Fruit fly (Drosophila melanogaster) whole organism, embryonic: ENCODE measurements around the gene mbm.
A peak's percentile ranks its signal among the peaks of the same experiment; 100 is the strongest.

ENCODE experiments used
- Aef1 ChIP-seq: fragments of 200-800 bp; sonication (Bioruptor generic); IDR thresholded peaks from 3 replicates; pipeline ENCODE4 v1.3.6; 2022; ENCODE audit warnings: missing biosample characterization, missing genetic modification characterization
- Asciz ChIP-seq: fragments of 200-800 bp; sonication (Bioruptor generic); optimal IDR thresholded peaks from 2 replicates; lab custom pipeline; 2017; ENCODE audit warnings: missing biosample characterization, mild to moderate bottlenecking, missing genetic modification characterization, missing genetic modification reagents
- Atf6 ChIP-seq: fragments of 200-800 bp; sonication (Bioruptor generic); IDR thresholded peaks from 2 replicates; pipeline ENCODE4 v1.3.6; 2022; ENCODE audit warnings: missing biosample characterization, missing genetic modification characterization
- Awh ChIP-seq: fragments of 200-800 bp; sonication (Bioruptor generic); IDR thresholded peaks from 2 replicates; pipeline ENCODE4, ENCODE4 v1.3.6; 2022; ENCODE audit warnings: missing biosample characterization, missing genetic modification characterization
- CG10267 ChIP-seq: fragments of 200-800 bp; sonication (Bioruptor generic); optimal IDR thresholded peaks from 2 replicates; lab custom pipeline; 2018; ENCODE audit warnings: missing biosample characterization, mild to moderate bottlenecking, missing genetic modification characterization, moderate library complexity
- CG10979 ChIP-seq: fragments of 200-800 bp; sonication (Bioruptor generic); optimal IDR thresholded peaks from 2 replicates; lab custom pipeline; 2018; ENCODE audit warnings: missing biosample characterization, mild to moderate bottlenecking, missing genetic modification characterization, moderate library complexity
- CG12104 ChIP-seq: fragments of 200-800 bp; sonication (Bioruptor generic); optimal IDR thresholded peaks from 3 replicates; lab custom pipeline; 2016; ENCODE audit warnings: missing biosample characterization, missing genetic modification characterization
- CG12659 ChIP-seq: fragments of 200-800 bp; sonication (Bioruptor generic); optimal IDR thresholded peaks from 3 replicates; lab custom pipeline; 2017; ENCODE audit warnings: mild to moderate bottlenecking, missing biosample characterization, missing genetic modification reagents, missing genetic modification characterization
- CG1529 ChIP-seq: fragments of 200-800 bp; sonication (Bioruptor generic); optimal IDR thresholded peaks from 3 replicates; lab custom pipeline; 2018; ENCODE audit warnings: missing biosample characterization, missing genetic modification characterization
- CG17361 ChIP-seq: fragments of 200-800 bp; sonication (Bioruptor generic); IDR thresholded peaks from 3 replicates; pipeline ENCODE4 v1.3.6; 2022; ENCODE audit warnings: missing biosample characterization, missing genetic modification characterization
- CG17385 ChIP-seq: fragments of 200-800 bp; sonication (Bioruptor generic); optimal IDR thresholded peaks from 3 replicates; lab custom pipeline; 2018; ENCODE audit warnings: missing biosample characterization, mild to moderate bottlenecking, missing genetic modification characterization
- CG17912 ChIP-seq: fragments of 200-800 bp; sonication (Bioruptor generic); optimal IDR thresholded peaks from 2 replicates; lab custom pipeline; 2018; ENCODE audit warnings: missing biosample characterization, mild to moderate bottlenecking, missing genetic modification characterization
- CG18619 ChIP-seq: fragments of 200-800 bp; sonication (Bioruptor generic); optimal IDR thresholded peaks from 3 replicates; lab custom pipeline; 2017; ENCODE audit warnings: missing biosample characterization, mild to moderate bottlenecking, missing genetic modification characterization
- CG2875 ChIP-seq: fragments of 200-800 bp; sonication (Bioruptor generic); optimal IDR thresholded peaks from 2 replicates; lab custom pipeline; 2017; ENCODE audit warnings: missing biosample characterization, mild to moderate bottlenecking, missing genetic modification characterization, missing genetic modification reagents
- CG3065 ChIP-seq: fragments of 200-800 bp; sonication (Bioruptor generic); optimal IDR thresholded peaks from 2 replicates; lab custom pipeline; 2016; ENCODE audit warnings: missing biosample characterization, missing genetic modification characterization
- CG6175 ChIP-seq: fragments of 200-800 bp; sonication (Bioruptor generic); IDR thresholded peaks from 3 replicates; pipeline ENCODE4 v1.3.6; 2022; ENCODE audit warnings: missing biosample characterization, missing genetic modification characterization
- CG6765 ChIP-seq: fragments of 200-800 bp; sonication (Bioruptor generic); optimal IDR thresholded peaks from 3 replicates; lab custom pipeline; 2017; ENCODE audit warnings: missing biosample characterization, mild to moderate bottlenecking, missing genetic modification characterization
- CG7556 ChIP-seq: fragments of 200-800 bp; sonication (Bioruptor generic); optimal IDR thresholded peaks from 2 replicates; lab custom pipeline; 2017; ENCODE audit warnings: missing biosample characterization, mild to moderate bottlenecking, missing genetic modification characterization
- CG7745 ChIP-seq: fragments of 200-800 bp; sonication (Bioruptor generic); optimal IDR thresholded peaks from 2 replicates; lab custom pipeline; 2018; ENCODE audit warnings: missing biosample characterization, mild to moderate bottlenecking, missing genetic modification characterization, moderate library complexity
- CG9876 ChIP-seq: fragments of 200-800 bp; sonication (Bioruptor generic); optimal IDR thresholded peaks from 2 replicates; lab custom pipeline; 2016; ENCODE audit warnings: missing biosample characterization, missing genetic modification characterization
- Dip3 ChIP-seq: fragments of 200-800 bp; sonication (Bioruptor generic); optimal IDR thresholded peaks from 3 replicates; lab custom pipeline; 2016; ENCODE audit warnings: missing biosample characterization, missing genetic modification characterization
- Dp ChIP-seq: fragments of 200-800 bp; sonication (Bioruptor generic); optimal IDR thresholded peaks from 2 replicates; lab custom pipeline; 2018; ENCODE audit warnings: missing biosample characterization, mild to moderate bottlenecking, missing genetic modification characterization, moderate library complexity
- HHEX ChIP-seq: fragments of 200-800 bp; sonication (Bioruptor generic); optimal IDR thresholded peaks from 3 replicates; lab custom pipeline; 2017; ENCODE audit warnings: missing biosample characterization, mild to moderate bottlenecking, missing genetic modification characterization, missing genetic modification reagents
- Hand ChIP-seq: fragments of 200-800 bp; sonication (Bioruptor generic); optimal IDR thresholded peaks from 2 replicates; lab custom pipeline; 2017; ENCODE audit warnings: mild to moderate bottlenecking, missing biosample characterization, missing genetic modification reagents, missing genetic modification characterization
- HmgZ ChIP-seq: fragments of 200-800 bp; sonication (Bioruptor generic); optimal IDR thresholded peaks from 2 replicates; lab custom pipeline; 2018; ENCODE audit warnings: missing biosample characterization, mild to moderate bottlenecking, missing genetic modification characterization
- Hr51 ChIP-seq, 2 experiments: fragments of 200-800 bp; sonication (Bioruptor generic); optimal IDR thresholded peaks; 2 replicates in 1 of 2; 3 replicates in 1 of 2; lab custom pipeline; 2016 to 2018; ENCODE audit warnings: missing biosample characterization in 2 of 2, missing genetic modification characterization in 2 of 2, mild to moderate bottlenecking in 1 of 2, moderate library complexity in 1 of 2
- MESR4 ChIP-seq: fragments of 200-800 bp; sonication (Bioruptor generic); optimal IDR thresholded peaks from 2 replicates; lab custom pipeline; 2018; ENCODE audit warnings: missing biosample characterization, mild to moderate bottlenecking, missing genetic modification characterization, moderate library complexity
- Rfx ChIP-seq: fragments of 200-800 bp; sonication (Bioruptor generic); IDR thresholded peaks from 2 replicates; pipeline ENCODE4 v1.3.6; 2022; ENCODE audit warnings: missing biosample characterization, missing genetic modification characterization
- Six4 ChIP-seq: fragments of 200-800 bp; sonication (Bioruptor generic); optimal IDR thresholded peaks from 2 replicates; lab custom pipeline; 2016; ENCODE audit warnings: missing biosample characterization, missing genetic modification characterization
- Stat92E ChIP-seq, 3 experiments: fragments of >200 bp in 2 of 3; fragments of 200-800 bp in 1 of 3; sonication (Bioruptor generic) in 1 of 3; optimal IDR thresholded peaks; 2 replicates each; lab custom pipeline; 2017 to 2019; ENCODE audit warnings: missing biosample characterization in 3 of 3, missing genetic modification characterization in 3 of 3, mild to moderate bottlenecking in 1 of 3, moderate library complexity in 1 of 3
- Vsx1 ChIP-seq: fragments of 200-800 bp; sonication (Bioruptor generic); optimal IDR thresholded peaks from 2 replicates; lab custom pipeline; 2017; ENCODE audit warnings: missing biosample characterization, mild to moderate bottlenecking, missing genetic modification characterization, missing genetic modification reagents
- bab2 ChIP-seq: fragments of 200-800 bp; sonication (Bioruptor generic); optimal IDR thresholded peaks from 2 replicates; lab custom pipeline; 2016; ENCODE audit warnings: missing biosample characterization, missing genetic modification characterization
- br ChIP-seq: fragments of >200 bp; optimal IDR thresholded peaks from 2 replicates; lab custom pipeline; 2017
- cg ChIP-seq: fragments of 200-800 bp; sonication (Bioruptor generic); optimal IDR thresholded peaks from 3 replicates; lab custom pipeline; 2019; ENCODE audit warnings: missing biosample characterization, mild to moderate bottlenecking, missing genetic modification characterization, moderate library complexity
- dan ChIP-seq: fragments of 200-800 bp; sonication (Bioruptor generic); IDR thresholded peaks from 2 replicates; pipeline ENCODE4 v1.3.6; 2022; ENCODE audit warnings: missing biosample characterization, missing genetic modification characterization
- danr ChIP-seq: fragments of 200-800 bp; sonication (Bioruptor generic); IDR thresholded peaks from 2 replicates; pipeline ENCODE4 v1.3.6; 2022; ENCODE audit warnings: missing biosample characterization, missing genetic modification characterization
- dimm ChIP-seq: fragments of 200-800 bp; sonication (Bioruptor generic); IDR thresholded peaks from 2 replicates; pipeline ENCODE4 v1.3.6; 2022; ENCODE audit warnings: missing biosample characterization, missing genetic modification characterization
- dpn ChIP-seq, 2 experiments: fragments of 200-800 bp; sonication (Bioruptor generic); optimal IDR thresholded peaks; 3 replicates each; lab custom pipeline; 2016; ENCODE audit warnings: missing biosample characterization in 2 of 2, missing genetic modification characterization in 2 of 2
- emc ChIP-seq: fragments of 200-800 bp; sonication (Bioruptor generic); optimal IDR thresholded peaks from 2 replicates; lab custom pipeline; 2016; ENCODE audit warnings: missing biosample characterization, missing genetic modification characterization
- eve ChIP-seq, 2 experiments: fragments of >200 bp; optimal IDR thresholded peaks; 2 replicates each; lab custom pipeline; 2017; ENCODE audit warnings: missing biosample characterization in 2 of 2, missing genetic modification characterization in 2 of 2
- ham ChIP-seq: fragments of 200-800 bp; sonication (Bioruptor generic); IDR thresholded peaks from 2 replicates; pipeline ENCODE4 v1.3.6; 2022; ENCODE audit warnings: missing biosample characterization, missing genetic modification characterization
- hb ChIP-seq: fragments of 200-800 bp; sonication (Bioruptor generic); IDR thresholded peaks from 3 replicates; pipeline ENCODE4 v1.3.6; 2022; ENCODE audit warnings: missing biosample characterization, missing genetic modification characterization; ENCODE audit not compliant: partially characterized antibody
- inv ChIP-seq: fragments of 200-800 bp; sonication (Bioruptor generic); IDR thresholded peaks from 2 replicates; pipeline ENCODE4 v1.3.6; 2022; ENCODE audit warnings: missing biosample characterization, missing genetic modification characterization; ENCODE audit not compliant: partially characterized antibody
- ken ChIP-seq: fragments of 200-800 bp; sonication (Bioruptor generic); IDR thresholded peaks from 3 replicates; pipeline ENCODE4 v1.3.6; 2022; ENCODE audit warnings: missing biosample characterization, missing genetic modification characterization
- lmd ChIP-seq: fragments of 200-800 bp; sonication (Bioruptor generic); IDR thresholded peaks from 2 replicates; pipeline ENCODE4 v1.3.6; 2022; ENCODE audit warnings: missing biosample characterization, missing genetic modification characterization
- nerfin-2 ChIP-seq: fragments of 200-800 bp; sonication (Bioruptor generic); IDR thresholded peaks from 2 replicates; pipeline ENCODE4 v1.3.6; 2022; ENCODE audit warnings: missing biosample characterization, missing genetic modification characterization; ENCODE audit not compliant: partially characterized antibody
- p53 ChIP-seq: fragments of 200-800 bp; sonication (Bioruptor generic); optimal IDR thresholded peaks from 2 replicates; lab custom pipeline; 2016; ENCODE audit warnings: missing biosample characterization, missing genetic modification characterization
- schlank ChIP-seq: fragments of 200-800 bp; sonication (Bioruptor generic); optimal IDR thresholded peaks from 2 replicates; lab custom pipeline; 2018; ENCODE audit warnings: missing biosample characterization, mild to moderate bottlenecking, missing genetic modification characterization
- slbo ChIP-seq: fragments of 200-800 bp; sonication (Bioruptor generic); IDR thresholded peaks from 2 replicates; pipeline ENCODE4 v1.3.6; 2022; ENCODE audit warnings: missing biosample characterization, missing genetic modification characterization
- vvl ChIP-seq: fragments of 200-800 bp; sonication (Bioruptor generic); IDR thresholded peaks from 2 replicates; pipeline ENCODE4 v1.3.6; 2022; ENCODE audit warnings: missing biosample characterization, missing genetic modification characterization
- zen ChIP-seq: fragments of 200-800 bp; sonication (Bioruptor generic); optimal IDR thresholded peaks from 3 replicates; lab custom pipeline; 2018; ENCODE audit warnings: missing biosample characterization, mild to moderate bottlenecking, missing genetic modification characterization, moderate library complexity

The mbm gene

dm6 chr2L:223351-223750, 50.2 kb downstream of the mbm start (continued):
- peak; percentile 90 for TF ChIP-seq Asciz (GFP tag; lab: Kevin White, UChicago)
- TF ChIP-seq Dp (GFP tag; lab: Kevin White, UChicago), result no peak
- no peak for TF ChIP-seq nerfin-2 (GFP tag; lab: Robert Waterston, UW)
- peak; percentile 81 to 82 for TF ChIP-seq dpn (GFP tag; optimal IDR thresholded peaks at IDR 0.05; lab: Kevin White, UChicago)
- TF ChIP-seq CG2875, result peak; percentile 90
- peak; percentile 9 for TF ChIP-seq Hand (GFP tag; lab: Kevin White, UChicago)
- TF ChIP-seq schlank (tag; lab: Kevin White, UChicago), result peak; percentile 11
- peak; percentile 94 for TF ChIP-seq Awh (GFP tag; lab: Robert Waterston, UW)
- TF ChIP-seq danr, result peak; percentile 67
- no peak for TF ChIP-seq inv (GFP tag; lab: Robert Waterston, UW)
- peak; percentile 75 for TF ChIP-seq CG18619 (GFP tag; lab: Kevin White, UChicago)
- peak; percentile 80 for TF ChIP-seq slbo (GFP tag; lab: Robert Waterston, UW)
- peak; percentile 82 for TF ChIP-seq lmd (GFP tag; lab: Robert Waterston, UW)
- TF ChIP-seq ham (GFP tag; lab: Robert Waterston, UW), result peak; percentile 37; the same call in 1 of the 2 replicates
- peak; percentile 75 for TF ChIP-seq CG12659 (GFP tag; lab: Kevin White, UChicago)
- peak; percentile 90 for TF ChIP-seq CG17361
- TF ChIP-seq CG9876, result peak; percentile 62
- peak; percentile 54 to 85 for TF ChIP-seq Hr51 (GFP tag; optimal IDR thresholded peaks at IDR 0.05; lab: Kevin White, UChicago)
- TF ChIP-seq Atf6 (GFP tag; lab: Robert Waterston, UW), result peak; percentile 67
- TF ChIP-seq CG10267, result peak; percentile 81
- no peak for TF ChIP-seq CG7745 (tag; lab: Kevin White, UChicago)
- TF ChIP-seq Six4 (GFP tag; lab: Kevin White, UChicago), result peak; percentile 85
- TF ChIP-seq HmgZ (tag; lab: Kevin White, UChicago), result peak; percentile 45
- peak; percentile 52 for TF ChIP-seq CG12104 (GFP tag; lab: Kevin White, UChicago)
- no peak for TF ChIP-seq cg (GFP tag; lab: Kevin White, UChicago)
- peak; percentile 87 for TF ChIP-seq CG1529 (GFP tag; lab: Kevin White, UChicago)
- TF ChIP-seq Dip3 (GFP tag; lab: Kevin White, UChicago), result peak; percentile 67
- TF ChIP-seq hb (GFP tag; lab: Robert Waterston, UW), result no peak
- peak; percentile 83 for TF ChIP-seq CG7556 (GFP tag; lab: Kevin White, UChicago)
- TF ChIP-seq CG17912, result no peak
- peak; percentile 89 for TF ChIP-seq dimm
- TF ChIP-seq dan (GFP tag; lab: Robert Waterston, UW), result no peak; the same call in 1 of the 2 replicates
- peak; percentile 97 for TF ChIP-seq vvl
- peak in 1 of 3 experiments; percentile 68 for TF ChIP-seq Stat92E (GFP tag; optimal IDR thresholded peaks at IDR 0.05; lab: Kevin White, UChicago)
- peak; percentile 84 for TF ChIP-seq bab2 (GFP tag; lab: Kevin White, UChicago)
- TF ChIP-seq CG3065 (GFP tag; lab: Kevin White, UChicago), result peak; percentile 76
- TF ChIP-seq Vsx1 (GFP tag; lab: Kevin White, UChicago), result peak; percentile 83
- TF ChIP-seq CG6175 (GFP tag; lab: Robert Waterston, UW), result no peak
- peak; percentile 4 for TF ChIP-seq CG6765 (GFP tag; lab: Kevin White, UChicago)
- TF ChIP-seq eve (GFP tag; optimal IDR thresholded peaks at IDR 0.05; lab: Kevin White, UChicago), result peak in 1 of 2 experiments; percentile 87
- TF ChIP-seq emc (GFP tag; lab: Kevin White, UChicago), result no peak
- peak; percentile 48 for TF ChIP-seq p53
- TF ChIP-seq CG10979 (tag; lab: Kevin White, UChicago), result peak; percentile 89
- TF ChIP-seq ken (GFP tag; lab: Robert Waterston, UW), result peak; percentile 90
- no peak for TF ChIP-seq MESR4 (GFP tag; lab: Kevin White, UChicago)
- TF ChIP-seq Rfx (GFP tag; lab: Robert Waterston, UW), result peak; percentile 79
- TF ChIP-seq CG17385, result peak; percentile 78
- TF ChIP-seq HHEX (GFP tag; lab: Kevin White, UChicago), result peak; percentile 74
- TF ChIP-seq Aef1 (GFP tag; lab: Robert Waterston, UW), result peak; percentile 80
- no peak for TF ChIP-seq br (lab: Kevin White, UChicago)
- peak; percentile 75 for TF ChIP-seq zen (tag; lab: Kevin White, UChicago)
